Worm (Caenorhabditis elegans) whole organism, L4 larva: ENCODE measurements around the gene gldi-5.

ENCODE experiments used
- F26F4.8 ChIP-seq: fragments of 200-800 bp; sonication (Bioruptor generic); conservative IDR thresholded peaks from 2 replicates; pipeline ENCODE4 v1.3.6; 2022; ENCODE audit warnings: missing genetic modification characterization, missing compliant biosample characterization
- T20F7.1 ChIP-seq: fragments of 200-800 bp; sonication (Bioruptor generic); optimal IDR thresholded peaks from 2 replicates; lab custom pipeline; 2018; ENCODE audit warnings: mild to moderate bottlenecking, missing genetic modification characterization, missing compliant biosample characterization
- Y105C5A.15 ChIP-seq: fragments of 200-800 bp; sonication (Bioruptor generic); IDR thresholded peaks from 2 replicates; pipeline ENCODE4 v1.3.6; 2022; ENCODE audit warnings: missing genetic modification characterization, missing compliant biosample characterization
- Y75B8A.6 ChIP-seq: fragments of 200-800 bp; sonication (Bioruptor generic); IDR thresholded peaks from 2 replicates; pipeline ENCODE4 v1.3.6; 2022; ENCODE audit warnings: missing genetic modification reagents, missing genetic modification characterization, missing compliant biosample characterization
- ZK337.2 ChIP-seq: fragments of 200-800 bp; sonication (Bioruptor generic); IDR thresholded peaks from 2 replicates; pipeline ENCODE4 v1.3.6; 2022; ENCODE audit warnings: missing genetic modification reagents, missing genetic modification characterization, missing compliant biosample characterization
- ZK546.5 ChIP-seq, 2 experiments: sonication (generic microtip); optimal IDR thresholded peaks; 2 replicates each; lab custom pipeline; 2017; ENCODE audit warnings: missing biosample characterization in 2 of 2, missing genetic modification characterization in 2 of 2
- aha-1 ChIP-seq: fragments of 150-350 bp; peaks from one replicate; lab custom pipeline; 2014; ENCODE audit warnings: missing biosample characterization, missing genetic modification characterization
- arid-1 ChIP-seq: fragments of 200-800 bp; sonication (Bioruptor generic); conservative IDR thresholded peaks from 2 replicates; pipeline ENCODE4 v1.3.6; 2022; ENCODE audit warnings: missing genetic modification reagents, missing genetic modification characterization, missing compliant biosample characterization
- attf-4 ChIP-seq: sonication (generic microtip); optimal IDR thresholded peaks from 3 replicates; lab custom pipeline; 2017; ENCODE audit warnings: missing biosample characterization, missing genetic modification characterization
- ceh-20 ChIP-seq: fragments of 200-800 bp; sonication (Bioruptor generic); IDR thresholded peaks from 2 replicates; pipeline ENCODE4 v1.3.6; 2022; ENCODE audit warnings: missing genetic modification reagents, missing genetic modification characterization, missing compliant biosample characterization
- ceh-28 ChIP-seq: fragments of 150-350 bp; optimal IDR thresholded peaks from 2 replicates; lab custom pipeline; 2014; ENCODE audit warnings: missing biosample characterization, missing genetic modification reagents, missing genetic modification characterization
- ceh-62 ChIP-seq: sonication (generic microtip); optimal IDR thresholded peaks from 2 replicates; lab custom pipeline; 2017; ENCODE audit warnings: missing biosample characterization, missing genetic modification characterization
- ceh-82 ChIP-seq: sonication (generic microtip); optimal IDR thresholded peaks from 2 replicates; lab custom pipeline; 2017; ENCODE audit warnings: missing biosample characterization, missing genetic modification characterization
- ces-1 ChIP-seq: fragments of 150-350 bp; sonication (generic microtip); optimal IDR thresholded peaks from 4 replicates; lab custom pipeline; 2014; ENCODE audit warnings: missing biosample characterization, missing genetic modification reagents, missing genetic modification characterization
- daf-16 ChIP-seq, 3 experiments: sonication (generic microtip); optimal IDR thresholded peaks; 2 replicates each; lab custom pipeline; 2016 to 2017; ENCODE audit warnings: missing genetic modification characterization in 3 of 3, missing genetic modification reagents in 3 of 3, mild to moderate bottlenecking in 2 of 3, missing compliant biosample characterization in 2 of 3, missing biosample characterization in 1 of 3, moderate library complexity in 1 of 3
- daf-19 ChIP-seq: fragments of 200-800 bp; sonication (Bioruptor generic); conservative IDR thresholded peaks from 2 replicates; pipeline ENCODE4 v1.3.6; 2022; ENCODE audit warnings: missing genetic modification characterization, missing compliant biosample characterization
- daf-8 ChIP-seq: fragments of 200-800 bp; sonication (Bioruptor generic); IDR thresholded peaks from 2 replicates; pipeline ENCODE4 v1.3.6; 2022; ENCODE audit warnings: missing genetic modification characterization, missing compliant biosample characterization
- dmd-6 ChIP-seq: fragments of 200-800 bp; sonication (Bioruptor generic); IDR thresholded peaks from 2 replicates; pipeline ENCODE4 v1.3.6; 2022; ENCODE audit warnings: missing genetic modification reagents, missing genetic modification characterization, missing compliant biosample characterization
- dmd-8 ChIP-seq: fragments of 200-800 bp; sonication (Bioruptor generic); IDR thresholded peaks from 2 replicates; pipeline ENCODE4 v1.3.6; 2022; ENCODE audit warnings: missing genetic modification characterization, missing compliant biosample characterization
- dve-1 ChIP-seq: sonication (generic microtip); optimal IDR thresholded peaks from 2 replicates; lab custom pipeline; 2017; ENCODE audit warnings: antibody characterized with exemption, mild to moderate bottlenecking, missing genetic modification characterization, missing compliant biosample characterization; ENCODE audit not compliant: insufficient read depth
- egl-27 ChIP-seq: sonication (generic microtip); optimal IDR thresholded peaks from 3 replicates; lab custom pipeline; 2017; ENCODE audit warnings: missing biosample characterization, missing genetic modification reagents, missing genetic modification characterization
- fkh-10 ChIP-seq: fragments of 150-350 bp; optimal IDR thresholded peaks from 2 replicates; lab custom pipeline; 2014; ENCODE audit warnings: missing biosample characterization, missing genetic modification reagents, missing genetic modification characterization
- lim-7 ChIP-seq: fragments of 200-800 bp; sonication (Bioruptor generic); IDR thresholded peaks from 2 replicates; pipeline ENCODE4 v1.3.6; 2022; ENCODE audit warnings: missing genetic modification characterization, missing compliant biosample characterization
- lin-1 ChIP-seq: fragments of 200-800 bp; sonication (Bioruptor generic); IDR thresholded peaks from 2 replicates; pipeline ENCODE4 v1.3.6; 2022; ENCODE audit warnings: missing genetic modification reagents, missing genetic modification characterization, missing compliant biosample characterization
- lin-15B ChIP-seq: fragments of 150-350 bp; sonication (generic microtip); optimal IDR thresholded peaks from 3 replicates; lab custom pipeline; 2014; ENCODE audit warnings: missing biosample characterization, missing genetic modification characterization
- lin-38 ChIP-seq: fragments of 200-800 bp; sonication (Bioruptor generic); IDR thresholded peaks from 2 replicates; pipeline ENCODE4 v1.3.6; 2022; ENCODE audit warnings: missing genetic modification reagents, missing genetic modification characterization, missing compliant biosample characterization
- lin-39 ChIP-seq: fragments of 150-350 bp; optimal IDR thresholded peaks from 2 replicates; lab custom pipeline; 2014; ENCODE audit warnings: missing biosample characterization, missing genetic modification reagents, missing genetic modification characterization
- lir-3 ChIP-seq: sonication (generic microtip); optimal IDR thresholded peaks from 2 replicates; lab custom pipeline; 2016; ENCODE audit warnings: mild to moderate bottlenecking, missing genetic modification characterization, missing compliant biosample characterization
- madf-5 ChIP-seq, 2 experiments: fragments of 200-800 bp; sonication (Bioruptor generic); IDR thresholded peaks; 2 replicates each; pipeline ENCODE4 v1.3.6; 2022; ENCODE audit warnings: missing compliant biosample characterization in 2 of 2, missing genetic modification characterization in 2 of 2
- mdl-1 ChIP-seq, 2 experiments: fragments of 150-350 bp in 1 of 2; sonication (generic microtip) in 1 of 2; optimal IDR thresholded peaks; 2 replicates each; lab custom pipeline; 2014 to 2017; ENCODE audit warnings: missing biosample characterization in 2 of 2, missing genetic modification characterization in 2 of 2
- mdt-29 ChIP-seq: fragments of 200-800 bp; sonication (Bioruptor generic); IDR thresholded peaks from 2 replicates; pipeline ENCODE4 v1.3.6; 2022; ENCODE audit warnings: missing genetic modification reagents, missing genetic modification characterization, missing compliant biosample characterization
- mxl-3 ChIP-seq: fragments of 200-800 bp; sonication (Bioruptor generic); optimal IDR thresholded peaks from 2 replicates; lab custom pipeline; 2018; ENCODE audit warnings: mild to moderate bottlenecking, missing genetic modification characterization, missing compliant biosample characterization
- nhr-11 ChIP-seq: fragments of 150-350 bp; optimal IDR thresholded peaks from 2 replicates; lab custom pipeline; 2014; ENCODE audit warnings: missing biosample characterization, missing genetic modification characterization
- nhr-28 ChIP-seq: fragments of 150-350 bp; optimal IDR thresholded peaks from 2 replicates; lab custom pipeline; 2014; ENCODE audit warnings: missing biosample characterization, missing genetic modification characterization
- nhr-77 ChIP-seq: fragments of 150-350 bp; optimal IDR thresholded peaks from 2 replicates; lab custom pipeline; 2014; ENCODE audit warnings: missing biosample characterization, missing genetic modification characterization
- pqm-1 ChIP-seq: sonication (generic microtip); optimal IDR thresholded peaks from 2 replicates; lab custom pipeline; 2017; ENCODE audit warnings: missing biosample characterization, missing genetic modification characterization
- sdz-12 ChIP-seq: fragments of 200-800 bp; sonication (Bioruptor generic); optimal IDR thresholded peaks from 2 replicates; lab custom pipeline; 2018; ENCODE audit warnings: mild to moderate bottlenecking, missing genetic modification characterization, missing compliant biosample characterization
- tra-1 ChIP-seq: fragments of 200-800 bp; sonication (Bioruptor generic); IDR thresholded peaks from 2 replicates; pipeline ENCODE4 v1.3.6; 2022; ENCODE audit warnings: missing genetic modification reagents, missing genetic modification characterization, missing compliant biosample characterization
- unc-130 ChIP-seq: sonication (generic microtip); optimal IDR thresholded peaks from 2 replicates; lab custom pipeline; 2016; ENCODE audit warnings: missing genetic modification reagents, missing genetic modification characterization, missing compliant biosample characterization
- unc-39 ChIP-seq: sonication (generic microtip); optimal IDR thresholded peaks from 2 replicates; lab custom pipeline; 2017; ENCODE audit warnings: missing biosample characterization, missing genetic modification characterization
- unc-62 ChIP-seq, 3 experiments: fragments of 150-350 bp in 1 of 3; sonication (generic microtip); optimal IDR thresholded peaks in 2 of 3; peaks in 1 of 3; 1 replicate in 1 of 3; 2 replicates in 2 of 3; lab custom pipeline; 2014 to 2017; ENCODE audit warnings: missing biosample characterization in 3 of 3, missing genetic modification characterization in 3 of 3, missing genetic modification reagents in 3 of 3, missing genotype in 1 of 3
- vab-7 ChIP-seq: fragments of 200-800 bp; sonication (Bioruptor generic); IDR thresholded peaks from 2 replicates; pipeline ENCODE4 v1.3.6; 2022; ENCODE audit warnings: missing genetic modification reagents, missing genetic modification characterization, missing compliant biosample characterization
- zag-1 ChIP-seq: fragments of 150-350 bp; optimal IDR thresholded peaks from 2 replicates; lab custom pipeline; 2014; ENCODE audit warnings: missing biosample characterization, missing genetic modification characterization
- zfp-3 ChIP-seq: fragments of 200-800 bp; sonication (Bioruptor generic); conservative IDR thresholded peaks from 2 replicates; pipeline ENCODE4 v1.3.6; 2022; ENCODE audit warnings: missing genetic modification reagents, missing genetic modification characterization, missing compliant biosample characterization
- ztf-11 ChIP-seq: fragments of 150-350 bp; optimal IDR thresholded peaks from 2 replicates; lab custom pipeline; 2014; ENCODE audit warnings: missing biosample characterization, missing genetic modification characterization

The gldi-5 gene

ce11 chrIII:3768200-3768599 lies 41.9 kb upstream of the gldi-5 start, which contains the start of gene gmeb-3:
gmeb-3 (plus strand) TSS chrIII:3768500.
- TF ChIP-seq attf-4 (tag; lab: Kevin White, UChicago) (no peak), lin-39 (tag; lab: Kevin White, UChicago) (no peak), ceh-82 (tag; lab: Kevin White, UChicago) (no peak), mdt-29 (GFP tag; lab: Robert Waterston, UW) (no peak), zfp-3 (GFP tag; lab: Robert Waterston, UW) (no peak), lin-1 (GFP tag; lab: Robert Waterston, UW) (no peak), Y75B8A.6 (no peak), ZK546.5 (tag; optimal IDR thresholded peaks at IDR 0.05; lab: Kevin White, UChicago) (no peak), ztf-11 (tag; lab: Kevin White, UChicago) (no peak), daf-8 (no peak), ceh-62 (no peak), unc-39 (no peak), mxl-3 (GFP tag; lab: Kevin White, UChicago) (no peak), dmd-6 (GFP tag; lab: Robert Waterston, UW) (no peak), egl-27 (tag; lab: Kevin White, UChicago) (no peak), fkh-10 (GFP tag; lab: Kevin White, UChicago) (no peak), lin-15B (no peak), F26F4.8 (GFP tag; lab: Robert Waterston, UW) (no peak)
- TF ChIP-seq, all 104 proteins: peak for 0

- TF ChIP-seq aha-1 (tag; lab: Kevin White, UChicago) (peak; percentile 10), ceh-28 (tag; lab: Kevin White, UChicago) (no peak)
Measured at ce11 chrIII:3765460-3765859, 39.2 kb upstream of the gldi-5 start, which contains the start of gene C44F1.1. C44F1.1 (minus strand) TSS chrIII:3765560.

DNA sequence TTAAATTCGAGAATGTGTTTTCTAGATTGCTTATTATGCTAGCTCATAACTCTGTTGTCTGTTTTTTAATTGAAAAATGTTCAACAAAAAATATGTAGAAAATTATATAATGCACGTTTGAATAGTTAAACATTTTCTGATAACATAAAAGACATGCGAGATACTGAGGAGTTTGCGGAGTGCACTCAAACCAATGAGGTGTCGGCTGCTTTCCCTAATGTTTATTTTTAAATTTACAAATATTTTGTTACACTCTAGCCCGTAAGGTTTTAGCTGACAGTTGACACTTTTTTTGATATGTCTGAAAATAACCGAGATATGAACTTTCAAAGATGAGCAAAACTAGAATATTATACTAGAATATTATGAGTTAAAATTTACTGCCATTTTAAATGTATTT lies 38.3 kb upstream of the gldi-5 start:
- no peak for TF ChIP-seq lim-7 (GFP tag; lab: Robert Waterston, UW)
- no peak for TF ChIP-seq daf-16 (GFP tag; optimal IDR thresholded peaks at IDR 0.05; lab: Kevin White, UChicago)
- TF ChIP-seq daf-16 (tag; optimal IDR thresholded peaks at IDR 0.05; lab: Kevin White, UChicago), result peak; percentile 10
- peak; percentile 40 for TF ChIP-seq dve-1 (tag; lab: Kevin White, UChicago)
- TF ChIP-seq, all 104 proteins: peak for 2

ce11 chrIII:3764043-3764442 lies 37.7 kb upstream of the gldi-5 start:
- TF ChIP-seq vab-7 (GFP tag; lab: Robert Waterston, UW) (no peak), lin-1 (GFP tag; lab: Robert Waterston, UW) (no peak), unc-62 (GFP tag; optimal IDR thresholded peaks at IDR 0.05 in 1 of 2; lab: Kevin White, UChicago) (no peak), unc-62 (tag; optimal IDR thresholded peaks at IDR 0.05; lab: Kevin White, UChicago) (no peak), tra-1 (GFP tag; lab: Robert Waterston, UW) (no peak), lir-3 (no peak), T20F7.1 (GFP tag; lab: Kevin White, UChicago) (no peak), ces-1 (GFP tag; lab: Kevin White, UChicago) (no peak), attf-4 (tag; lab: Kevin White, UChicago) (no peak), daf-16 (GFP tag; optimal IDR thresholded peaks at IDR 0.05; lab: Kevin White, UChicago) (no peak), daf-16 (tag; optimal IDR thresholded peaks at IDR 0.05; lab: Kevin White, UChicago) (peak; percentile 9), zag-1 (tag; lab: Kevin White, UChicago) (no peak), daf-19 (no peak), mxl-3 (GFP tag; lab: Kevin White, UChicago) (peak; percentile 15), Y105C5A.15 (GFP tag; lab: Robert Waterston, UW) (no peak), unc-130 (GFP tag; lab: Kevin White, UChicago) (no peak), dmd-8 (no peak), dmd-6 (GFP tag; lab: Robert Waterston, UW) (peak; percentile 63), arid-1 (no peak), aha-1 (tag; lab: Kevin White, UChicago) (no peak), lin-38 (GFP tag; lab: Robert Waterston, UW) (no peak), nhr-11 (tag; lab: Kevin White, UChicago) (no peak), mdl-1 (tag; optimal IDR thresholded peaks at IDR 0.05; lab: Kevin White, UChicago) (no peak), ceh-20 (GFP tag; lab: Robert Waterston, UW) (no peak), ZK337.2 (GFP tag; lab: Robert Waterston, UW) (no peak), pqm-1 (tag; lab: Kevin White, UChicago) (peak; percentile 77), nhr-77 (tag; lab: Kevin White, UChicago) (peak; percentile 43), sdz-12 (no peak), ceh-62 (no peak), dve-1 (tag; lab: Kevin White, UChicago) (no peak), madf-5 (GFP tag; IDR thresholded peaks at IDR 0.05; lab: Robert Waterston, UW) (no peak), zfp-3 (GFP tag; lab: Robert Waterston, UW) (no peak), nhr-28 (tag; lab: Kevin White, UChicago) (peak; percentile 77)
